Fruit fly (Drosophila melanogaster) whole organism, prepupa: ENCODE measurements around the gene tbc.
A peak's percentile ranks its signal among the peaks of the same experiment; 100 is the strongest.

Experiments used
- Blimp-1 ChIP-seq: fragments of 200-800 bp; sonication (Bioruptor generic); optimal IDR thresholded peaks from 3 replicates; lab custom pipeline; 2017; ENCODE audit warnings: missing biosample characterization, missing genetic modification characterization, mild to moderate bottlenecking, moderate library complexity, missing genetic modification reagents
- CG10631 ChIP-seq: fragments of 200-800 bp; sonication (Bioruptor generic); optimal IDR thresholded peaks from 2 replicates; lab custom pipeline; 2016; ENCODE audit warnings: missing biosample characterization, missing genetic modification characterization
- CG10669 ChIP-seq: fragments of 200-800 bp; sonication (Bioruptor generic); optimal IDR thresholded peaks from 3 replicates; lab custom pipeline; 2018; ENCODE audit warnings: missing biosample characterization, mild to moderate bottlenecking, missing genetic modification characterization, moderate library complexity
- CG11294 ChIP-seq: fragments of 200-800 bp; sonication (Bioruptor generic); IDR thresholded peaks from 2 replicates; pipeline ENCODE4 v1.3.6; 2022; ENCODE audit warnings: missing biosample characterization, missing genetic modification characterization
- CG11762 ChIP-seq: fragments of 200-800 bp; sonication (Bioruptor generic); optimal IDR thresholded peaks from 3 replicates; lab custom pipeline; 2016; ENCODE audit warnings: missing biosample characterization, missing genetic modification characterization; ENCODE audit not compliant: insufficient read depth
- CG15336 ChIP-seq: fragments of 200-800 bp; sonication (Bioruptor generic); IDR thresholded peaks from 2 replicates; pipeline ENCODE4 v1.3.6; 2022; ENCODE audit warnings: missing biosample characterization, missing genetic modification characterization
- CG1621 ChIP-seq: fragments of 200-800 bp; sonication (Bioruptor generic); optimal IDR thresholded peaks from 3 replicates; lab custom pipeline; 2018; ENCODE audit warnings: missing biosample characterization, mild to moderate bottlenecking, missing genetic modification characterization
- CG16779 ChIP-seq: fragments of 200-800 bp; sonication (Bioruptor generic); optimal IDR thresholded peaks from 3 replicates; lab custom pipeline; 2017; ENCODE audit warnings: missing biosample characterization, mild to moderate bottlenecking, missing genetic modification characterization
- CG3032 ChIP-seq: fragments of 200-800 bp; optimal IDR thresholded peaks from 2 replicates; lab custom pipeline; 2019; ENCODE audit warnings: missing biosample characterization, mild to moderate bottlenecking, missing genetic modification characterization, moderate library complexity
- CG32006 ChIP-seq: fragments of 200-800 bp; sonication (Bioruptor generic); optimal IDR thresholded peaks from 3 replicates; lab custom pipeline; 2017; ENCODE audit warnings: missing biosample characterization, mild to moderate bottlenecking, missing genetic modification characterization
- CG34406 ChIP-seq: fragments of 200-800 bp; sonication (Bioruptor generic); optimal IDR thresholded peaks from 3 replicates; lab custom pipeline; 2016; ENCODE audit warnings: missing biosample characterization, missing genetic modification characterization
- CG3919 ChIP-seq: fragments of 200-800 bp; sonication (Bioruptor generic); optimal IDR thresholded peaks from 3 replicates; lab custom pipeline; 2016; ENCODE audit warnings: missing biosample characterization, missing genetic modification characterization
- CG4318 ChIP-seq: fragments of 200-800 bp; sonication (Bioruptor generic); optimal IDR thresholded peaks from 3 replicates; lab custom pipeline; 2017; ENCODE audit warnings: missing biosample characterization, mild to moderate bottlenecking, missing genetic modification characterization
- CG6276 ChIP-seq: fragments of 200-800 bp; sonication (Bioruptor generic); optimal IDR thresholded peaks from 2 replicates; lab custom pipeline; 2017; ENCODE audit warnings: missing biosample characterization, mild to moderate bottlenecking, missing genetic modification characterization
- CG6792 ChIP-seq: fragments of 200-800 bp; sonication (Bioruptor generic); optimal IDR thresholded peaks from 3 replicates; lab custom pipeline; 2016; ENCODE audit warnings: missing biosample characterization, missing genetic modification characterization
- CG6808 ChIP-seq: fragments of 200-800 bp; sonication (Bioruptor generic); optimal IDR thresholded peaks from 3 replicates; lab custom pipeline; 2017; ENCODE audit warnings: missing biosample characterization, missing genetic modification characterization, mild to moderate bottlenecking, moderate library complexity, missing genetic modification reagents
- CG6854 ChIP-seq: fragments of 200-800 bp; sonication (Bioruptor generic); optimal IDR thresholded peaks from 2 replicates; lab custom pipeline; 2017; ENCODE audit warnings: missing biosample characterization, mild to moderate bottlenecking, missing genetic modification characterization
- CG8119 ChIP-seq: fragments of 200-800 bp; sonication (Bioruptor generic); IDR thresholded peaks from 3 replicates; pipeline ENCODE4 v1.3.6; 2022; ENCODE audit warnings: missing biosample characterization, missing genetic modification characterization
- CG8319 ChIP-seq: fragments of 200-800 bp; sonication (Bioruptor generic); optimal IDR thresholded peaks from 3 replicates; lab custom pipeline; 2016; ENCODE audit warnings: missing biosample characterization, missing genetic modification characterization
- CG8632 ChIP-seq: fragments of 200-800 bp; sonication (Bioruptor generic); optimal IDR thresholded peaks from 3 replicates; lab custom pipeline; 2016; ENCODE audit warnings: missing biosample characterization, missing genetic modification characterization
- Eip75B ChIP-seq: fragments of 200-800 bp; sonication (Bioruptor generic); optimal IDR thresholded peaks from 3 replicates; lab custom pipeline; 2016; ENCODE audit warnings: missing biosample characterization, missing genetic modification characterization
- Eip78C ChIP-seq: fragments of 200-800 bp; sonication (Bioruptor generic); peaks from one replicate; lab custom pipeline; 2016; ENCODE audit warnings: missing biosample characterization, missing genetic modification characterization
- Eip93F ChIP-seq: fragments of 200-800 bp; sonication (Bioruptor generic); optimal IDR thresholded peaks from 2 replicates; lab custom pipeline; 2016; ENCODE audit warnings: missing biosample characterization, mild to moderate bottlenecking, missing genetic modification characterization
- Ets21C ChIP-seq: fragments of 200-800 bp; sonication (Bioruptor generic); optimal IDR thresholded peaks from 3 replicates; lab custom pipeline; 2016; ENCODE audit warnings: missing biosample characterization, missing genetic modification characterization
- Ets96B ChIP-seq: fragments of 200-800 bp; optimal IDR thresholded peaks from 2 replicates; lab custom pipeline; 2019; ENCODE audit warnings: missing biosample characterization, mild to moderate bottlenecking, missing genetic modification characterization, moderate library complexity
- Gug ChIP-seq: fragments of 200-800 bp; sonication (Bioruptor generic); IDR thresholded peaks from 2 replicates; pipeline ENCODE4 v1.3.6; 2022; ENCODE audit warnings: missing biosample characterization, missing genetic modification characterization
- Hr38 ChIP-seq: sonication (Bioruptor generic); optimal IDR thresholded peaks from 2 replicates; lab custom pipeline; 2016; ENCODE audit warnings: missing biosample characterization, missing genetic modification characterization
- Hr39 ChIP-seq: fragments of 200-800 bp; sonication (Bioruptor generic); optimal IDR thresholded peaks from 2 replicates; lab custom pipeline; 2016; ENCODE audit warnings: missing biosample characterization, missing genetic modification characterization
- Lpt ChIP-seq: fragments of 200-800 bp; sonication (Bioruptor generic); optimal IDR thresholded peaks from 3 replicates; lab custom pipeline; 2016; ENCODE audit warnings: missing biosample characterization, missing genetic modification characterization
- Met ChIP-seq: fragments of 200-800 bp; sonication (Bioruptor generic); optimal IDR thresholded peaks from 3 replicates; lab custom pipeline; 2016; ENCODE audit warnings: missing biosample characterization, missing genetic modification characterization
- OdsH ChIP-seq: fragments of 200-800 bp; sonication (Bioruptor generic); optimal IDR thresholded peaks from 3 replicates; lab custom pipeline; 2016; ENCODE audit warnings: missing biosample characterization, missing genetic modification characterization
- Sox14 ChIP-seq: fragments of 200-800 bp; sonication (Bioruptor generic); optimal IDR thresholded peaks from 3 replicates; lab custom pipeline; 2016; ENCODE audit warnings: missing biosample characterization, missing genetic modification characterization
- Sox15 ChIP-seq: fragments of 200-800 bp; sonication (Bioruptor generic); optimal IDR thresholded peaks from 3 replicates; lab custom pipeline; 2016; ENCODE audit warnings: missing biosample characterization, missing genetic modification characterization
- acj6 ChIP-seq: fragments of 200-800 bp; sonication (Bioruptor generic); optimal IDR thresholded peaks from 3 replicates; lab custom pipeline; 2016; ENCODE audit warnings: missing biosample characterization, missing genetic modification characterization
- cyc ChIP-seq: fragments of 200-800 bp; sonication (Bioruptor generic); optimal IDR thresholded peaks from 3 replicates; lab custom pipeline; 2016; ENCODE audit warnings: missing biosample characterization, missing genetic modification characterization
- dac ChIP-seq: fragments of 200-800 bp; sonication (Bioruptor generic); optimal IDR thresholded peaks from 2 replicates; lab custom pipeline; 2017; ENCODE audit warnings: missing biosample characterization, mild to moderate bottlenecking, missing genetic modification characterization
- dsx ChIP-seq: fragments of 200-800 bp; optimal IDR thresholded peaks from 3 replicates; lab custom pipeline; 2019; ENCODE audit warnings: missing biosample characterization, mild to moderate bottlenecking, missing genetic modification characterization, moderate library complexity; ENCODE audit not compliant: poor library complexity, severe bottlenecking
- eg ChIP-seq: fragments of 200-800 bp; sonication (Bioruptor generic); IDR thresholded peaks from 3 replicates; pipeline ENCODE4 v1.3.6; 2022; ENCODE audit warnings: missing biosample characterization, missing genetic modification characterization
- esn ChIP-seq: fragments of 200-800 bp; sonication (Bioruptor generic); optimal IDR thresholded peaks from 2 replicates; lab custom pipeline; 2016; ENCODE audit warnings: missing biosample characterization, mild to moderate bottlenecking, missing genetic modification characterization, moderate library complexity
- fd59A ChIP-seq: fragments of 200-800 bp; sonication (Bioruptor generic); optimal IDR thresholded peaks from 2 replicates; lab custom pipeline; 2017; ENCODE audit warnings: missing biosample characterization, mild to moderate bottlenecking, missing genetic modification characterization, missing genetic modification reagents
- fd85E ChIP-seq: fragments of 200-800 bp; sonication (Bioruptor generic); optimal IDR thresholded peaks from 3 replicates; lab custom pipeline; 2016; ENCODE audit warnings: missing biosample characterization, missing genetic modification characterization
- fkh ChIP-seq: fragments of 200-800 bp; sonication (Bioruptor generic); optimal IDR thresholded peaks from 3 replicates; lab custom pipeline; 2017; ENCODE audit warnings: missing biosample characterization, mild to moderate bottlenecking, missing genetic modification characterization, moderate library complexity
- lz ChIP-seq: fragments of 200-800 bp; sonication (Bioruptor generic); optimal IDR thresholded peaks from 3 replicates; lab custom pipeline; 2016; ENCODE audit warnings: missing biosample characterization, missing genetic modification characterization
- net ChIP-seq: fragments of 200-800 bp; sonication (Bioruptor generic); optimal IDR thresholded peaks from 3 replicates; lab custom pipeline; 2016; ENCODE audit warnings: missing biosample characterization, missing genetic modification characterization
- salr ChIP-seq, 2 experiments: fragments of 200-800 bp; sonication (Bioruptor generic); optimal IDR thresholded peaks; 3 replicates each; lab custom pipeline; 2016 to 2018; ENCODE audit warnings: missing biosample characterization in 2 of 2, missing genetic modification characterization in 2 of 2, mild to moderate bottlenecking in 1 of 2
- spab ChIP-seq: fragments of 200-800 bp; sonication (Bioruptor generic); optimal IDR thresholded peaks from 2 replicates; lab custom pipeline; 2017; ENCODE audit warnings: missing biosample characterization, mild to moderate bottlenecking, missing genetic modification characterization, missing genetic modification reagents
- ss ChIP-seq, 2 experiments: fragments of 200-800 bp; sonication (Bioruptor generic); optimal IDR thresholded peaks; 2 replicates in 1 of 2; 3 replicates in 1 of 2; lab custom pipeline; 2017 to 2018; ENCODE audit warnings: mild to moderate bottlenecking in 2 of 2, missing biosample characterization in 2 of 2, missing genetic modification characterization in 2 of 2, moderate library complexity in 1 of 2
- topi ChIP-seq: fragments of 200-800 bp; sonication (Bioruptor generic); optimal IDR thresholded peaks from 3 replicates; lab custom pipeline; 2016; ENCODE audit warnings: missing biosample characterization, missing genetic modification characterization

The tbc gene

DNA sequence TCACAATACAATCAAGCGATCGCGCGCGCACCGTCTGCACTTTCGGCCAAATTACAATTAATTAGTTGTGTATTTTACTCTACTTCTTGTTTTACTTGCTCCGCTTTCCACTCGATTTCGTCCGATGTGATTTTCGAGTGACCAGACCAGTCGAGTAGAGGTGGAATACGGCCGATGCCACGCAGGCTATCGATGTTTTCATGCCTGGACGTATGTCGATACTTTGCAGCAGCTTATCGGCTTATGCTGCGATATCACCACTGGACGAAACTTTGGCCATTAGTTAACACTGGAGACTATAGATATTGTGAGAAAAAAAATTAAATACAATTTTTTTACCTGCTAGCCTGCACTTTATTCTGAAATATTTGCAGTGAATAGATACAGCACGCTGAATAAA, 61.4 kb downstream of the tbc start, which contains the start of gene RhoGAP19D (continued):
- TF ChIP-seq CG34406 (GFP tag; lab: Kevin White, UChicago) = no peak
- no peak for TF ChIP-seq Ets96B
- no peak for TF ChIP-seq CG16779 (tag; lab: Kevin White, UChicago)
- TF ChIP-seq esn (GFP tag; lab: Kevin White, UChicago) = peak; percentile 48
- TF ChIP-seq, all 60 proteins: peak for 26

DNA sequence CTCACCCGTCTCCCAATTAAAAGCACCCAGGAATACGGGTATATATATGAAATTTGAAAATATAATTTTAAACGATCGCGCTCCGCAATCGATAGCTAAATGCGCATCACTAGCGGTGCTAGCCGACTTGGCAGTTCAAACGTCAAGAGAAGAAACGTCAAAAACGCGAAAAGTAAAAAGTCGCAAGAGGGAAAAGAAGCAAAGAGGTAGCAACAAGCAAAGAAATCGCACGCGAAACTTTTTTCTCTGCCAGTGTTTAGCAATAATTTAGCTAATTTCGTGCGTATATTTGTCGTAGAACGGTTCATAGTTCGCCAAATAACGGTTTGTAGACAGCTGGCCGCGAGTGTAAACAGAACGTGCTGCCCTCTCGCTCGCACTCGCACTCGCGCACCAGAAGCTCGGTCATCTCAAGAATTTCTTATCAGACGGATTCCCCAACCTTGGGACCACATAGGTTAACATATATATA, 62.3 kb downstream of the tbc start, which contains the start of gene CG1812:
Gene CG1812, plus strand, starts transcription at position 163 of the 472 bp plus-strand sequence.
- TF ChIP-seq Eip93F (GFP tag; lab: Kevin White, UChicago) = no peak
- peak in 1 of 2 experiments; percentile 52 for TF ChIP-seq ss (GFP tag; optimal IDR thresholded peaks at IDR 0.05; lab: Kevin White, UChicago)
- TF ChIP-seq CG8632 (GFP tag; lab: Kevin White, UChicago) = peak; percentile 21
- peak; percentile 71 for TF ChIP-seq net (GFP tag; lab: Kevin White, UChicago)
- peak; percentile 55 for TF ChIP-seq Met (GFP tag; lab: Kevin White, UChicago)
- TF ChIP-seq Ets21C (GFP tag; lab: Kevin White, UChicago) = peak; percentile 11
- peak; percentile 62 for TF ChIP-seq CG6792 (GFP tag; lab: Kevin White, UChicago)
- peak; percentile 18 for TF ChIP-seq spab (GFP tag; lab: Kevin White, UChicago)
- TF ChIP-seq dsx (GFP tag; lab: Kevin White, UChicago) = peak; percentile 21
- TF ChIP-seq Eip78C = peak; percentile 79
- no peak for TF ChIP-seq Eip75B (GFP tag; lab: Kevin White, UChicago)
- TF ChIP-seq CG34406 (GFP tag; lab: Kevin White, UChicago) = peak; percentile 34
- peak; percentile 63; the same call in 2 of the 3 replicates for TF ChIP-seq CG8119
- peak; percentile 37 for TF ChIP-seq CG6808 (GFP tag; lab: Kevin White, UChicago)
- TF ChIP-seq dac (GFP tag; lab: Kevin White, UChicago) = no peak
- TF ChIP-seq CG4318 (GFP tag; lab: Kevin White, UChicago) = no peak
- TF ChIP-seq CG11762 (GFP tag; lab: Kevin White, UChicago) = no peak
- TF ChIP-seq salr (GFP tag; optimal IDR thresholded peaks at IDR 0.05; lab: Kevin White, UChicago) = peak in 1 of 2 experiments; percentile 25
- TF ChIP-seq CG3919 = peak; percentile 60
- peak; percentile 12 for TF ChIP-seq CG6276 (GFP tag; lab: Kevin White, UChicago)
- peak; percentile 32 for TF ChIP-seq acj6 (GFP tag; lab: Kevin White, UChicago)
- peak; percentile 41 for TF ChIP-seq CG10631
- TF ChIP-seq Sox15 (GFP tag; lab: Kevin White, UChicago) = peak; percentile 32
- TF ChIP-seq Lpt (GFP tag; lab: Kevin White, UChicago) = peak; percentile 33
- peak; percentile 42 for TF ChIP-seq CG8319 (GFP tag; lab: Kevin White, UChicago)
- TF ChIP-seq CG1621 (tag; lab: Kevin White, UChicago) = peak; percentile 56
- peak; percentile 52 for TF ChIP-seq CG32006 (GFP tag; lab: Kevin White, UChicago)
- TF ChIP-seq Hr38 (GFP tag; lab: Kevin White, UChicago) = no peak
- TF ChIP-seq Gug (GFP tag; lab: Robert Waterston, UW) = 0 out of 2 replicates have a peak, but pooled peaks have one; percentile 28
- peak; percentile 26 for TF ChIP-seq cyc (GFP tag; lab: Kevin White, UChicago)
- TF ChIP-seq OdsH (GFP tag; lab: Kevin White, UChicago) = peak; percentile 55
- TF ChIP-seq fkh (GFP tag; lab: Kevin White, UChicago) = no peak
- TF ChIP-seq CG10669 = peak; percentile 54
- TF ChIP-seq lz = peak; percentile 59
- peak; percentile 60 for TF ChIP-seq esn (GFP tag; lab: Kevin White, UChicago)
- TF ChIP-seq CG15336 (GFP tag; lab: Robert Waterston, UW) = peak; percentile 72
- no peak for TF ChIP-seq CG16779 (tag; lab: Kevin White, UChicago)
- TF ChIP-seq Hr39 = peak; percentile 47
- TF ChIP-seq CG6854 (GFP tag; lab: Kevin White, UChicago) = no peak
- peak; percentile 6 for TF ChIP-seq Blimp-1 (GFP tag; lab: Kevin White, UChicago)
- TF ChIP-seq fd85E (GFP tag; lab: Kevin White, UChicago) = no peak
- TF ChIP-seq CG3032 (tag; lab: Kevin White, UChicago) = peak; percentile 18
- peak; percentile 4 for TF ChIP-seq fd59A
- TF ChIP-seq CG11294 (GFP tag; lab: Robert Waterston, UW) = peak; percentile 40; the same call in 1 of the 2 replicates
- peak; percentile 81 for TF ChIP-seq eg (GFP tag; lab: Robert Waterston, UW)
- peak; percentile 45 for TF ChIP-seq Ets96B
- peak; percentile 39 for TF ChIP-seq topi
- TF ChIP-seq Sox14 = peak; percentile 61
